Worm (Caenorhabditis elegans): ENCODE data around the gene K09A11.1.

The K09A11.1 gene

DNA sequence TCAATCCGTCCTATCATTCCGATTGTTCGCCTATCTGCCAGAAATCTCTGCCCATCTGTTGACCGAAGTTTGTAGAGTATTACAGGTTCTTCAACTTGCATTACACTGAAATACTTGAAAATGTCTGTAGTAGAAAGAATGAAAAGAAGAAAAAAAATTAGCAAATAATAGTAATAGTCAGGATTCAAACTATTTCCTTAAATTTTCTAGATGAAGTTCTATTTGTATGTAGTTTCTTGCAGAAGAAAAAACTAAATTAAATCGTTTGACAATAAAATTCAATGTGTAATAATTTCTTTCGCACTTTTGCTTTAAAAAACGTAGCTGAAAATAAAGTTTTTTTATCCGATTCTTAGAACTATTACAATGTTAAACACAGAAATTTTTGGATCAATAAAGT lies 37.7 kb upstream of the K09A11.1 start, which contains the start of gene skr-19:
Gene skr-19 (minus strand): TSS at position 101 of the 400 bp plus-strand sequence.
- no peak for TF ChIP-seq ama-1 (optimal IDR thresholded peaks at IDR 0.05)
- TF ChIP-seq aha-1 (tag): peak; percentile 9

DNA sequence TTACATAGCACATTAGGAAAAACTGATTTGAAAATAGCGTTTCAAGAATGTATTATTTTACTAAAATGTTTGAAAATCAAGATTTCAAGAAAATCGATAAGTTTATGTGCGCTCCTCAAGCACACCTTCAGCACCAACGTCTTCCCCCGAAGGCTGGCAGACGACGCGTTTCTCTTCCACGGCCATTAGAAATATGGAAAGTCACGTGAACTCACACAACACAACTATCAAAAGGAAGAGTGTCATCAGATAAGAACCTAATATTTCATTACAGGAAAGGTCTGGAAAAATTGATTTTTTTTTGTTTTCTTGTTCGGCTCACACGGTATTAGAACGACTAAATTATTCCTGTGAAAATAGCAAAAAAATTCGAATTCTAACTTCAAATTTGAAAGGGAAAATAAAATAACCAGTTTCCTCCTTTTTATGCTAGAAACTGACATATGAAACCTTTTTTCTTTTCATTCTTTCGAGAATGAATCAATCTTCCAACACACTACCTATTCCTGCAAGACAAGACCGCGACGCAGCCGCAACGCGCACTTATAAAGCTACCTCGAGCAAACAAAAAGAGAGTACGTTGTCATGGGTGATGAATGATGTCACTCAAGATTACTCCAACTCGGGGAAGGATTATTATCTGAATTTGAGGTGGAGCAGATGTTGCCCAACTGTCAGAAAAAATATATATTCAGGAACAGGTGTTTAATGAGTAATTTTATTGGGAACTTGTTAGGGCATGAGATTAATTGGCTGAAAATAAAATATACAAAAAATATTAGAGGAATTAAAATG lies 37.0 kb upstream of the K09A11.1 start:
- TF ChIP-seq nhr-28 (tag; optimal IDR thresholded peaks at IDR 0.05) (peak; percentile 46), R02D3.7 (tag; optimal IDR thresholded peaks at IDR 0.05) (no peak), dmd-6 (GFP tag; IDR thresholded peaks at IDR 0.05) (peak; percentile 42; the same call in 1 of the 2 replicates), tag-97 (GFP tag; IDR thresholded peaks at IDR 0.05) (no peak), dve-1 (tag; optimal IDR thresholded peaks at IDR 0.05; ENCODE audit: insufficient read depth) (peak; percentile 32), zfp-2 (tag; optimal IDR thresholded peaks at IDR 0.05) (no peak), hif-1 (tag; optimal IDR thresholded peaks at IDR 0.05) (peak in 1 of 2 experiments; percentile 26), daf-16 (GFP tag; optimal IDR thresholded peaks at IDR 0.05) (no peak), daf-16 (tag; optimal IDR thresholded peaks at IDR 0.05) (peak; percentile 68), nhr-41 (GFP tag; IDR thresholded peaks at IDR 0.05) (no peak), php-3 (GFP tag; IDR thresholded peaks at IDR 0.05) (0 out of 2 replicates have a peak, but pooled peaks have one; percentile 33), vab-7 (GFP tag; IDR thresholded peaks at IDR 0.05) (no peak), hmg-1.1 (GFP tag; IDR thresholded peaks at IDR 0.05) (peak; percentile 17; the same call in 1 of the 2 replicates), nhr-42 (GFP tag; IDR thresholded peaks at IDR 0.05) (no peak), unc-62 (GFP tag; optimal IDR thresholded peaks at IDR 0.05 in 1 of 2) (peak in 1 of 2 experiments; percentile 93), unc-62 (tag; optimal IDR thresholded peaks at IDR 0.05) (no peak), lin-1 (GFP tag; IDR thresholded peaks at IDR 0.05) (no peak), mep-1 (tag; optimal IDR thresholded peaks at IDR 0.05) (peak; percentile 48), lin-39 (tag; optimal IDR thresholded peaks at IDR 0.05) (no peak), F26F4.8 (GFP tag; conservative IDR thresholded peaks at IDR 0.05) (no peak), lsy-2 (tag; optimal IDR thresholded peaks at IDR 0.05) (peak in 1 of 2 experiments; percentile 36), nhr-11 (tag; optimal IDR thresholded peaks at IDR 0.05) (peak; percentile 26), nhr-6 (tag; optimal IDR thresholded peaks at IDR 0.05) (peak; percentile 40), dmd-9 (GFP tag; IDR thresholded peaks at IDR 0.05) (no peak), nhr-102 (tag; optimal IDR thresholded peaks at IDR 0.05) (no peak), pha-4 (GFP tag; IDR thresholded peaks at IDR 0.05) (no peak), pha-4 (tag; optimal IDR thresholded peaks at IDR 0.05) (no peak), daf-19 (GFP tag; conservative IDR thresholded peaks at IDR 0.05) (no peak), madf-9 (GFP tag; conservative IDR thresholded peaks at IDR 0.05) (no peak), ces-1 (GFP tag; optimal IDR thresholded peaks at IDR 0.05) (no peak), ceh-32 (tag; optimal IDR thresholded peaks at IDR 0.05; ENCODE audit: poor library complexity) (no peak), mxl-3 (GFP tag; optimal IDR thresholded peaks at IDR 0.05) (peak; percentile 34), ceh-44 (GFP tag; IDR thresholded peaks at IDR 0.05) (no peak), mdt-29 (GFP tag; IDR thresholded peaks at IDR 0.05) (no peak), hlh-11 (tag; optimal IDR thresholded peaks at IDR 0.05) (peak; percentile 55), hlh-30 (tag; optimal IDR thresholded peaks at IDR 0.05; ENCODE audit: insufficient read depth) (peak; percentile 90), mes-2 (tag; optimal IDR thresholded peaks at IDR 0.05; ENCODE audit: poor library complexity, severe bottlenecking) (peak; percentile 61), pqm-1 (tag; optimal IDR thresholded peaks at IDR 0.05) (peak; percentile 13), unc-130 (GFP tag; optimal IDR thresholded peaks at IDR 0.05) (no peak), gei-8 (GFP tag; optimal IDR thresholded peaks at IDR 0.05) (no peak)
